Worm (Caenorhabditis elegans): ENCODE data around the gene dhcr-7.

The dhcr-7 gene

DNA sequence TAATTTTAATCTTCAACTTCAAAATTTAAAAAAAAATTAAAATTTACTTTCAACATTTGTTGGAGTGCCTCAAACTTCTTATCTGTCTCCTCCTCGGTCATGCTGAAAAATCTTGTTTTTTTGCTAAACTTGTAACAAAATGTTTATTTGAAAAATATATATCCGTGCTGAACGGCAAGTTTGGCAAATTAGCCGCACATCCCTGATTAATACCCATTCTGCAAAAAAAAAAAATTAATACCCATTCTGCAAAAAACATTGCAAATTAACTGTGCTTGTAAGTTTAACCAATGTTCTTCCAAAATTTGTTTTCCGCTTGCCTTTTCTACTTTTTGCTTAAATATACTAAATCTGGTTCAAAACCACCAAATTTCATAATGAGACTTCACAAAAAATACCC lies 32.1 kb downstream of the dhcr-7 start, which contains the start of gene F48F5.6:
Gene F48F5.6 (minus strand): TSS at position 101 of the 400 bp plus-strand sequence.
- TF ChIP-seq unc-62 (GFP tag; optimal IDR thresholded peaks at IDR 0.05): no peak

DNA sequence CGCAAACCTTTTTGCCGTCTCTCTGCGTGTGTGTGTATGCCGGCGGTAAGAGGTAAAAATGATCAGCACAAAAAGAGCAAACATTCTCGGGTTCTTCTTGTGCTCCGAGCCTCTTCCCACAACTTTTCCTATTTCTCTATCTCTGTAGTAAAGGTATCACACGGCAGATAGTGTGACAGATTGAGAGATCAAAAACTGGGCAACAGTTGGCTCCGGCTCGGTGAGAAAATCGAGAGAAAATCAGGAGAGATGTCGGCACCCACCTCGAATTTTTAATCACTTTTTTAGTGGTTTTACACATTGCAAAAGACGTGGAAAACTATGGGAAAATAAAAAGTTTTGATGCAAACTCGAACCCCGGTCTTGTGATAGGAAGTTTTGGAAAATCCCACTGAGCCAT lies 33.4 kb downstream of the dhcr-7 start:
- no peak for TF ChIP-seq unc-62 (GFP tag; optimal IDR thresholded peaks at IDR 0.05)

DNA sequence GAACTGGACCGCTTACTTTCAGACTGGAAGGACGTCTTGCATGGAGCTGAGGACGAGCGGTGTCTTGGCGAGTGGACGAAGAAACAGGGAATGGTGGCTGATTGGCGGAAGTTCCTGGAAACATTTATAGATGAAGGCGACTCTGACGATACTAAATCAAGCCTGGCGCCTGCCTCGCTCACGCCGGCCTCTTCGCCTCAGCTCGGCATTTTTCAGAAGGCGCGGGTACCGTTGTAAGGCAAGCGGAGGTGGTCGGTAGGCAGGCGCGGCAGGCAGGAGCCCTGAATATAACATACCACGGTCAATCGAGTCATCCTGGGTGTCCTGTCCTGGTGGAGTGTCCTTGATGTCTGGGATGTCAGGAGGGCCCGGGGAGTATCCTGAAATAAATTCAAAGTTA lies 39.3 kb downstream of the dhcr-7 start:
- no peak for TF ChIP-seq unc-62 (GFP tag; optimal IDR thresholded peaks at IDR 0.05)

Data from whole organism, dauer.